Fruit fly (Drosophila melanogaster) whole organism, embryonic: ENCODE data around the gene CG7227.

Source experiments
- Abd-B ChIP-seq: fragments of 200-800 bp; sonication (Bioruptor generic); optimal IDR thresholded peaks from 2 replicates; lab custom pipeline; 2018; ENCODE audit warnings: missing biosample characterization, mild to moderate bottlenecking, missing genetic modification characterization, moderate library complexity
- B-H1 ChIP-seq: fragments of 200-800 bp; sonication (Bioruptor generic); IDR thresholded peaks from 3 replicates; pipeline ENCODE4 v1.3.6; 2022; ENCODE audit warnings: missing biosample characterization, missing genetic modification characterization
- BtbVII ChIP-seq: fragments of 200-800 bp; sonication (Bioruptor generic); optimal IDR thresholded peaks from 3 replicates; lab custom pipeline; 2017; ENCODE audit warnings: missing biosample characterization, mild to moderate bottlenecking, missing genetic modification characterization
- CG11085 ChIP-seq: fragments of 200-800 bp; sonication (Bioruptor generic); IDR thresholded peaks from 2 replicates; pipeline ENCODE4 v1.3.6; 2022; ENCODE audit warnings: missing biosample characterization, missing genetic modification characterization
- CG11247 ChIP-seq: fragments of 200-800 bp; sonication (Bioruptor generic); IDR thresholded peaks from 2 replicates; pipeline ENCODE4 v1.3.6; 2022; ENCODE audit warnings: missing biosample characterization, missing genetic modification characterization
- CG12219 ChIP-seq: fragments of 200-800 bp; sonication (Bioruptor generic); optimal IDR thresholded peaks from 3 replicates; lab custom pipeline; 2018; ENCODE audit warnings: missing biosample characterization, mild to moderate bottlenecking, missing genetic modification characterization
- CG12659 ChIP-seq: fragments of 200-800 bp; sonication (Bioruptor generic); optimal IDR thresholded peaks from 3 replicates; lab custom pipeline; 2017; ENCODE audit warnings: mild to moderate bottlenecking, missing biosample characterization, missing genetic modification reagents, missing genetic modification characterization
- CG14667 ChIP-seq: fragments of 200-800 bp; sonication (Bioruptor generic); IDR thresholded peaks from 2 replicates; pipeline ENCODE4 v1.3.6; 2022; ENCODE audit warnings: missing biosample characterization, missing genetic modification characterization
- CG1529 ChIP-seq: fragments of 200-800 bp; sonication (Bioruptor generic); optimal IDR thresholded peaks from 3 replicates; lab custom pipeline; 2018; ENCODE audit warnings: missing biosample characterization, missing genetic modification characterization
- CG17186 ChIP-seq: fragments of 200-800 bp; sonication (Bioruptor generic); optimal IDR thresholded peaks from 3 replicates; lab custom pipeline; 2017; ENCODE audit warnings: missing biosample characterization, missing genetic modification reagents, missing genetic modification characterization
- CG17328 ChIP-seq: fragments of 200-800 bp; sonication (Bioruptor generic); IDR thresholded peaks from 2 replicates; pipeline ENCODE4 v1.3.6; 2022; ENCODE audit warnings: missing biosample characterization, missing genetic modification characterization
- CG2712 ChIP-seq: fragments of 200-800 bp; optimal IDR thresholded peaks from 3 replicates; lab custom pipeline; 2019; ENCODE audit warnings: missing biosample characterization, mild to moderate bottlenecking, missing genetic modification characterization, moderate library complexity
- CG30020 ChIP-seq: fragments of 200-800 bp; optimal IDR thresholded peaks from 2 replicates; lab custom pipeline; 2019; ENCODE audit warnings: missing biosample characterization, mild to moderate bottlenecking, missing genetic modification characterization, moderate library complexity
- CG3163 ChIP-seq: fragments of 200-800 bp; sonication (Bioruptor generic); optimal IDR thresholded peaks from 3 replicates; lab custom pipeline; 2016; ENCODE audit warnings: missing biosample characterization, missing genetic modification characterization
- CG3726 ChIP-seq: fragments of 200-800 bp; sonication (Bioruptor generic); IDR thresholded peaks from 3 replicates; pipeline ENCODE4, ENCODE4 v1.3.6; 2022; ENCODE audit warnings: missing biosample characterization, missing genetic modification characterization
- CG3838 ChIP-seq: fragments of 200-800 bp; sonication (Bioruptor generic); optimal IDR thresholded peaks from 3 replicates; lab custom pipeline; 2016; ENCODE audit warnings: missing biosample characterization, missing genetic modification characterization
- CG42726 ChIP-seq: fragments of 200-800 bp; sonication (Bioruptor generic); IDR thresholded peaks from 2 replicates; pipeline ENCODE4 v1.3.6; 2022; ENCODE audit warnings: missing biosample characterization, missing genetic modification characterization; ENCODE audit not compliant: partially characterized antibody
- CG6765 ChIP-seq: fragments of 200-800 bp; sonication (Bioruptor generic); optimal IDR thresholded peaks from 3 replicates; lab custom pipeline; 2017; ENCODE audit warnings: missing biosample characterization, mild to moderate bottlenecking, missing genetic modification characterization
- CG7357 ChIP-seq: fragments of 200-800 bp; sonication (Bioruptor generic); IDR thresholded peaks from 3 replicates; pipeline ENCODE4 v1.3.6; 2022; ENCODE audit warnings: missing biosample characterization, missing genetic modification characterization
- CG8388 ChIP-seq: fragments of 200-800 bp; sonication (Bioruptor generic); optimal IDR thresholded peaks from 2 replicates; lab custom pipeline; 2019; ENCODE audit warnings: missing biosample characterization, mild to moderate bottlenecking, missing genetic modification characterization, moderate library complexity
- CG9932 ChIP-seq: fragments of 200-800 bp; sonication (Bioruptor generic); IDR thresholded peaks from 2 replicates; pipeline ENCODE4 v1.3.6; 2022; ENCODE audit warnings: missing biosample characterization, missing genetic modification characterization
- H15 ChIP-seq: fragments of 200-800 bp; sonication (Bioruptor generic); IDR thresholded peaks from 3 replicates; pipeline ENCODE4 v1.3.6; 2022; ENCODE audit warnings: missing biosample characterization, missing genetic modification characterization
- Lhr ChIP-seq: fragments of 200-800 bp; sonication (Bioruptor generic); optimal IDR thresholded peaks from 3 replicates; lab custom pipeline; 2017; ENCODE audit warnings: mild to moderate bottlenecking, missing biosample characterization, missing genetic modification reagents, missing genetic modification characterization
- MTF-1 ChIP-seq: fragments of 200-800 bp; sonication (Bioruptor generic); optimal IDR thresholded peaks from 2 replicates; lab custom pipeline; 2018; ENCODE audit warnings: missing biosample characterization, mild to moderate bottlenecking, missing genetic modification characterization, borderline replicate concordance
- Spps ChIP-seq: fragments of 200-800 bp; sonication (Bioruptor generic); optimal IDR thresholded peaks from 2 replicates; lab custom pipeline; 2018; ENCODE audit warnings: missing biosample characterization, mild to moderate bottlenecking, missing genetic modification characterization
- Ssrp ChIP-seq: fragments of 200-800 bp; sonication (Bioruptor generic); optimal IDR thresholded peaks from 2 replicates; lab custom pipeline; 2018; ENCODE audit warnings: missing biosample characterization, mild to moderate bottlenecking, missing genetic modification characterization, moderate library complexity
- Stat92E ChIP-seq, 3 experiments: fragments of >200 bp in 2 of 3; fragments of 200-800 bp in 1 of 3; sonication (Bioruptor generic) in 1 of 3; optimal IDR thresholded peaks; 2 replicates each; lab custom pipeline; 2017 to 2019; ENCODE audit warnings: missing biosample characterization in 3 of 3, missing genetic modification characterization in 3 of 3, mild to moderate bottlenecking in 1 of 3, moderate library complexity in 1 of 3
- Taf1 ChIP-seq: fragments of 200-800 bp; sonication (Bioruptor generic); IDR thresholded peaks from 2 replicates; pipeline ENCODE4 v1.3.6; 2022; ENCODE audit warnings: missing biosample characterization, missing genetic modification characterization
- Usf ChIP-seq: fragments of 200-800 bp; sonication (Bioruptor generic); optimal IDR thresholded peaks from 2 replicates; lab custom pipeline; 2017; ENCODE audit warnings: missing genotype, missing biosample characterization, missing genetic modification characterization
- YL-1 ChIP-seq: fragments of 200-800 bp; sonication (Bioruptor generic); optimal IDR thresholded peaks from 3 replicates; lab custom pipeline; 2017; ENCODE audit warnings: missing biosample characterization, mild to moderate bottlenecking, missing genetic modification characterization
- ac ChIP-seq: fragments of 200-800 bp; sonication (Bioruptor generic); optimal IDR thresholded peaks from 3 replicates; lab custom pipeline; 2017; ENCODE audit warnings: missing biosample characterization, mild to moderate bottlenecking, missing genetic modification characterization
- bab2 ChIP-seq: fragments of 200-800 bp; sonication (Bioruptor generic); optimal IDR thresholded peaks from 2 replicates; lab custom pipeline; 2016; ENCODE audit warnings: missing biosample characterization, missing genetic modification characterization
- bbx ChIP-seq: fragments of 200-800 bp; sonication (Bioruptor generic); IDR thresholded peaks from 2 replicates; pipeline ENCODE4 v1.3.6; 2022; ENCODE audit warnings: missing biosample characterization, missing genetic modification characterization; ENCODE audit not compliant: partially characterized antibody
- br ChIP-seq: fragments of >200 bp; optimal IDR thresholded peaks from 2 replicates; lab custom pipeline; 2017
- croc ChIP-seq: fragments of 200-800 bp; sonication (Bioruptor generic); conservative IDR thresholded peaks from 3 replicates; pipeline ENCODE4 v1.3.6; 2022; ENCODE audit warnings: missing biosample characterization, missing genetic modification characterization
- cwo ChIP-seq: fragments of 200-800 bp; sonication (Bioruptor generic); optimal IDR thresholded peaks from 3 replicates; lab custom pipeline; 2017; ENCODE audit warnings: missing biosample characterization, missing genetic modification characterization, mild to moderate bottlenecking, moderate library complexity, missing genetic modification reagents
- da ChIP-seq: fragments of 200-800 bp; sonication (Bioruptor generic); optimal IDR thresholded peaks from 2 replicates; lab custom pipeline; 2016; ENCODE audit warnings: missing biosample characterization, missing genetic modification characterization
- dmrt99B ChIP-seq: fragments of 200-800 bp; sonication (Bioruptor generic); optimal IDR thresholded peaks from 2 replicates; lab custom pipeline; 2018; ENCODE audit warnings: missing biosample characterization, mild to moderate bottlenecking, missing genetic modification characterization, moderate library complexity
- gcm ChIP-seq: fragments of 200-800 bp; sonication (Bioruptor generic); optimal IDR thresholded peaks from 2 replicates; lab custom pipeline; 2019; ENCODE audit warnings: missing biosample characterization, mild to moderate bottlenecking, missing genetic modification characterization, moderate library complexity
- kay ChIP-seq: fragments of 200-800 bp; sonication (Bioruptor generic); optimal IDR thresholded peaks from 2 replicates; lab custom pipeline; 2016; ENCODE audit warnings: missing biosample characterization, missing genetic modification characterization
- mirr ChIP-seq: fragments of 200-800 bp; sonication (Bioruptor generic); optimal IDR thresholded peaks from 3 replicates; lab custom pipeline; 2018; ENCODE audit warnings: missing biosample characterization, mild to moderate bottlenecking, missing genetic modification characterization
- pros ChIP-seq: fragments of 200-800 bp; sonication (Bioruptor generic); optimal IDR thresholded peaks from 3 replicates; lab custom pipeline; 2019; ENCODE audit warnings: missing biosample characterization, mild to moderate bottlenecking, missing genetic modification characterization, moderate library complexity
- pum ChIP-seq: fragments of 200-800 bp; sonication (Bioruptor generic); optimal IDR thresholded peaks from 2 replicates; lab custom pipeline; 2016; ENCODE audit warnings: missing biosample characterization, missing genetic modification characterization
- seq ChIP-seq: fragments of 200-800 bp; sonication (Bioruptor generic); IDR thresholded peaks from 2 replicates; pipeline ENCODE4 v1.3.6; 2022; ENCODE audit warnings: missing biosample characterization, missing genetic modification characterization
- shn ChIP-seq: fragments of 200-800 bp; sonication (Bioruptor generic); optimal IDR thresholded peaks from 3 replicates; lab custom pipeline; 2016; ENCODE audit warnings: missing biosample characterization, missing genetic modification characterization
- stwl ChIP-seq: fragments of 200-800 bp; sonication (Bioruptor generic); optimal IDR thresholded peaks from 3 replicates; lab custom pipeline; 2018; ENCODE audit warnings: missing biosample characterization, mild to moderate bottlenecking, missing genetic modification characterization, moderate library complexity
- tna ChIP-seq: fragments of 200-800 bp; sonication (Bioruptor generic); IDR thresholded peaks from 2 replicates; pipeline ENCODE4 v1.3.6; 2022; ENCODE audit warnings: missing biosample characterization, missing genetic modification characterization; ENCODE audit not compliant: partially characterized antibody
- tup ChIP-seq: fragments of 200-800 bp; sonication (Bioruptor generic); optimal IDR thresholded peaks from 2 replicates; lab custom pipeline; 2016; ENCODE audit warnings: missing biosample characterization, mild to moderate bottlenecking, missing genetic modification characterization, moderate library complexity

CG7227 gene

DNA sequence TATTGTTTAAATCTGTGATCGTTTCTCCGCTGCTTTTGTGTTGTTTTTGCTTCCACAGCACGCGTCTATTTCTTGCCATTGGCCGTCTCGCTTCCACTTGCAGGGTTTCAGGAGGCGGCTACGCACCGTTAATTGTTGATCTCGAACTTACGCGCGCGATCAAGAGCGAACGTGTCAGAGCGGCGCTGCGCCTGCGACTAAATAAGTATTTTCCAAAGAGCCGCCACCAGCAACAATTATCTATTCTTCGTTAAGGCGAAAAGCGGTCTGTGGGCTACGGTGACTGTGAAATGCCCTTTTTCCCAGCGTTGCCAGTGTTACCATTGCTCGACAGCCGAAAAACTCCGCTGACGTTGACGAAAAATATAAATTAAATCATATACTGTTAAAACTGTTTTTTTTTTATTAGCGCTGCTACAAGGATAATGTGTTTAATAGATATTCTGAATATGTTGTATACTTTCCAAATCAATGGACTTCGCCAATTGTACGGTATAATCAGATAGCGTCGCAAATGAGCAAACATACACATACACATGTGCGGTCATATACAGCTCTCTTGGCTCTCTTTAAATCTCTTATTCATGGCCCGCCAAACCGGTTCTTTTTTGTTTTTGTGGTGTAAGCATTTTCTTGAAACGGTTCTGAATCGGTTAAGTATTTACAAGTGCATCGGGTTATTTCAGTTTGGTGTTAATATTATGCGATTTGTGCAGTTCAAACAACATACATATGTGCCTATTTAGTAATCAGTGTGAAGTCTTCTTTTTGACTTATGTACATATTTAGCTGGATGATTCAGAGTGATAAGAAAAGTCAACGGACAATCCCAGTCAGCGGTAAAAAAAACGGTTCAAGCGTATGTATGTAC, 3.7 kb downstream of the CG7227 start, which contains the start of gene pes (continued):
- TF ChIP-seq MTF-1 (GFP tag; lab: Kevin White, UChicago) (peak; percentile 69), cwo (GFP tag; lab: Kevin White, UChicago) (peak; percentile 92), CG11247 (GFP tag; lab: Robert Waterston, UW) (peak; percentile 56), CG3726 (GFP tag; lab: Robert Waterston, UW) (peak; percentile 84; the same call in 1 of the 3 replicates), CG30020 (peak; percentile 51), dmrt99B (tag; lab: Kevin White, UChicago) (peak; percentile 94), stwl (tag; lab: Kevin White, UChicago) (peak; percentile 20), mirr (GFP tag; lab: Kevin White, UChicago) (peak; percentile 70), BtbVII (peak; percentile 96), pros (peak; percentile 94), ac (peak; percentile 69), CG11085 (peak; percentile 90), CG3163 (GFP tag; lab: Kevin White, UChicago) (peak; percentile 90), tup (GFP tag; lab: Kevin White, UChicago) (peak; percentile 90), tna (GFP tag; lab: Robert Waterston, UW) (peak; percentile 51; the same call in 1 of the 2 replicates), CG9932 (GFP tag; lab: Robert Waterston, UW) (peak; percentile 81), Usf (peak; percentile 66), CG3838 (GFP tag; lab: Kevin White, UChicago) (peak; percentile 84), B-H1 (GFP tag; lab: Robert Waterston, UW) (peak; percentile 86), pum (GFP tag; lab: Kevin White, UChicago) (peak; percentile 88), CG7357 (peak; percentile 88), CG8388 (GFP tag; lab: Kevin White, UChicago) (no peak), Lhr (peak; percentile 68), croc (GFP tag; lab: Robert Waterston, UW) (peak; percentile 95), shn (GFP tag; lab: Kevin White, UChicago) (no peak), da (GFP tag; lab: Kevin White, UChicago) (peak; percentile 62), CG12659 (GFP tag; lab: Kevin White, UChicago) (peak; percentile 92), CG42726 (GFP tag; lab: Robert Waterston, UW) (peak; percentile 55), YL-1 (GFP tag; lab: Kevin White, UChicago) (no peak), Spps (peak; percentile 74), seq (GFP tag; lab: Robert Waterston, UW) (peak; percentile 83), CG12219 (GFP tag; lab: Kevin White, UChicago) (peak; percentile 20), CG17186 (GFP tag; lab: Kevin White, UChicago) (peak; percentile 58), gcm (no peak), bab2 (GFP tag; lab: Kevin White, UChicago) (peak; percentile 81), Stat92E (GFP tag; optimal IDR thresholded peaks at IDR 0.05; lab: Kevin White, UChicago) (peak in 1 of 3 experiments; percentile 95), CG6765 (peak; percentile 92), H15 (peak; percentile 93), CG17328 (peak; percentile 47; the same call in 1 of the 2 replicates), kay (GFP tag; lab: Kevin White, UChicago) (peak; percentile 92), CG14667 (GFP tag; lab: Robert Waterston, UW) (peak; percentile 90), br (lab: Kevin White, UChicago) (no peak), Abd-B (GFP tag; lab: Kevin White, UChicago) (peak; percentile 95), Taf1 (GFP tag; lab: Robert Waterston, UW) (peak; percentile 88), Ssrp (peak; percentile 91), bbx (GFP tag; lab: Robert Waterston, UW) (peak; percentile 56; the same call in 1 of the 2 replicates), CG2712 (tag; lab: Kevin White, UChicago) (peak; percentile 89), CG1529 (GFP tag; lab: Kevin White, UChicago) (peak; percentile 29)
